Fruit fly (Drosophila melanogaster): ENCODE measurements around the gene TfIIA-L.

Gene TfIIA-L

DNA sequence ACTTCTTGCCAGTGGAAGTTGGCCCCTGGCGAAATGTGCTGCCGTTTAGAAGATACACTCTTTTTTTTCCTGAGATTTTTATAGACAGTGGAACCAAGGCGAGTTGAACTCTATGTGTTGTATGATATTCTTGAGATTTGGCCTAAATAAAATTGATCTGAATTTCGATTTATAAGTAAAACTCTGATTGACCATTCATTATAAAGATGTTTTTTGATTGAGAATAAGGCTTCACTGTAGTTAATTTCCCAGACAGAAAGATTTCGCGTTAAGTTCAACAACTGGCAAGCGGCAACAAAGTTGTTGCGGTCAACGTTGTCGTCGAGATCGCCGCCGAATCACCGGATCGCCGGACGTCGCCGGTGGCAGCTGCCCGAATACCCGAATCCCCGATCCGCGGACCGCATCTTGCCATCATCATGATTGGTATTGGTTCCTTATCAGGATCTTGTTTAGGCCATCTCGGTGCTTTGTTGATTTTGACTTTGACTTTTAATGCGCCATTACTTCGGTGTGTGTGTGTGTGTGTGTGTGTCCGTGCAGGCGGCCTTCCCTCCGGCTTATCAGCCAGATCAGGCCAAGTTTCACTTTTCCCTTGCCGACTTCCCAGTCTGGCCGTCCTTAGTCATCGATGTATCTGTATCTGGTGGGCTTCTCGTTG is 28.8 kb upstream of the TfIIA-L start:
- TF ChIP-seq CG8478 (optimal IDR thresholded peaks at IDR 0.05) = no peak

DNA sequence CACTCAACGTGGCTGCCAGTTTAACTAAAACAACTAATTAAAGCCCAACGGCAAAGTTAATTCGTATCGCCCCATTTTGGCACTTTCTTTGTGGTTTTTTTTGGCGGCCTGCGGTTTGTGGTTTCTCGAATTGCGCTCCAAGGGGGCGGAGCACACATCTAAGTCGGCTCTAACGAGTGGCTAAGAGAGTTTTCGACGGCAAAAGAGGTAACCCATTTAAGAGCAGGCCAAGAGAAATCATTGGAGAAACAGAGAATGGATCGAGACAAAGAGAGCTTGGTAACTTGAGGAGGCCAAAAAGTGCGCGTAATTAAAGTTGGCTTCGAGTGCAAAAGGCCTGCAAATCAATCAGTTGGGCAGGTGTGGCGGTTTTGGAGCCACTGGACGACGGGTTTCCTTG is 27.9 kb upstream of the TfIIA-L start:
- TF ChIP-seq CG8478 (optimal IDR thresholded peaks at IDR 0.05) = no peak
- no peak for TF ChIP-seq CTCF (optimal IDR thresholded peaks at IDR 0.05)

DNA sequence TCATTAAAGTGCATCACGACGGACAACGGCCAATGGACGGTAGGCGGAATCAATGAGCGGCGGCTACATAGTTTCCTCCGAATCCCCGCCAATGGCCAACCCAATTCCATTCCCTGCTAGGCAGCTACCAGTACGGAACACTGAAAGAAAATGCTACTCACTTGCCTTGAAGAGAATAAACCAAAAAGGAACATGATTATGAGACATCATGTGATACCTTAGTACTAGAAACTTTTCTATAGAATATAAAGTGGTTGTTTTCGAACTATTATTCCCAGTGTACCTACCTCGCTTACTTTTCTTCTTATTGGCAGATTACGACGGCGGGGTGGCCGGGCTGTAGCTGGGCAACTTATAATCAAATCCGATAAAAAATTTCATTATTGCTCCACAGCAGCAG is 26.2 kb upstream of the TfIIA-L start:
- TF ChIP-seq CG8478 (optimal IDR thresholded peaks at IDR 0.05) (no peak), CTCF (optimal IDR thresholded peaks at IDR 0.05) (no peak)

- no peak for TF ChIP-seq CTCF (optimal IDR thresholded peaks at IDR 0.05)
- TF ChIP-seq CG8478 (optimal IDR thresholded peaks at IDR 0.05) = no peak
Measured at dm6 chr3R:27225490-27225889, 25.4 kb upstream of the TfIIA-L start.

DNA sequence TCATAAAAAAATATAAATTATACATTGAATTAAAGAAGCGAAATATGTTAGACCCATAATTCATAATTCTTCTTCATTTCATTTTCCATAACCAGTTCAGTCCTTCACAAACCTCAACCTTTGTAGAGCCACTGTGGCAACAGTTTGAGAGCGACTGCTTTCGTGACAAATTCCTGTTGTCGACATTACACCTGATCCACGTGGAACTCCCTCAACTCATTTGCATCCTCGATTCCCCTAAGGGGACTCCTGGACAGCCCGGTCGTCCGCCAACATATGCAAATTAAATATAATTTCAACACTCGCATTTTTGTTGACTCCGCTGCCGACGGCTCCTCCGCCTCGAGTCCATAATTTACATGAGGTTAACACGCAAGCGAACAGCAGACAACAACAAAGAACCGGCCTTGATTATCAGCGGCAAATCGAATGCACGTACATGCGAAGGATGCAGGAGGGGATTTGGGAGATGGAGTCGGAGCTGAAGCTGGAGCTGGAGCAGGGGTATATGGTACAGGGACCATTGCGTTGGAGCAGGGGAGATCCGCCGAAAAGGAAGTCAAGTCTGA is 24.7 kb upstream of the TfIIA-L start:
- no peak for TF ChIP-seq CTCF (optimal IDR thresholded peaks at IDR 0.05)
- no peak for TF ChIP-seq CG8478 (optimal IDR thresholded peaks at IDR 0.05)

DNA sequence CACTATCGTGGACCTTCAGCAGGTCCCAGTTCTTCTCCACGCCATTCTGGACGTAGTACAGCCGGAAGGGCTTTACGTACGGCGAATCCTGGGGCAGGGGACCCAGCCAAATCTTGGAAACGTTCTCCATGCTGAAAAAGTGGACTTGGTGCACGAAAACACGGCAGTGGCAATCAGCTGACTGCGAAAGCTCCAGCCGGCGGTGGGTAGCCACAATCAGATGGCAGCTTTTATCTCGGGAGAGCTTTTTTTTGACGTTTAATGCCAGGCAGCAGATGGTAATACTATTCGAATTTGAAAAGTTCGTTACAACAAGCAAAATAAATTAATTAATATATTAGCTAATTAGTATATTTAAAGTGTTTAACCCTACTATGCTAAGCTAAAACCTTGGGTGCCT is 22.6 kb upstream of the TfIIA-L start, which contains the start of gene CG42813:
Gene CG42813 (minus strand): TSS at position 220 of the 400 bp plus-strand sequence.
- TF ChIP-seq CG8478 (optimal IDR thresholded peaks at IDR 0.05) (no peak), CTCF (optimal IDR thresholded peaks at IDR 0.05) (no peak)

DNA sequence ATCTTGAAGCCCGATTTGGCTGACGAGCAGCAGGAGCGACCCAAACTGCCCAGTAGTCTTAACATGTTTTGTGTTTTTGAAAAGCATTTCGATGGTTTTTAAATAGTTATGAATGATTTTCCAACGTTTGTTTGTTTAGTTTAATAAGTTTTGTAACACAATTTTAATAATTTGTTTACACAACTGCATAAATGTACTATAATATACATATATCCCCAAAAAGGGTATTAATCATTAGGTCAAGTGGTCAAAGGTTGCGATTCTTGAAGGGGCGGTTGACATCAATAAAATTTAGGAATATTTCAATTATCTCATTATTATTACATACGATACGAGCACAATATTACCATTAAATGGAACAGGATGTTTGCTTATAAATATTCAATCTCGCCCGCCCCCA is 21.5 kb upstream of the TfIIA-L start, which contains the start of gene CG42814:
Gene CG42814 (minus strand): TSS at position 101 of the 400 bp plus-strand sequence.
- TF ChIP-seq CTCF (optimal IDR thresholded peaks at IDR 0.05) = no peak
- no peak for TF ChIP-seq CG8478 (optimal IDR thresholded peaks at IDR 0.05)

DNA sequence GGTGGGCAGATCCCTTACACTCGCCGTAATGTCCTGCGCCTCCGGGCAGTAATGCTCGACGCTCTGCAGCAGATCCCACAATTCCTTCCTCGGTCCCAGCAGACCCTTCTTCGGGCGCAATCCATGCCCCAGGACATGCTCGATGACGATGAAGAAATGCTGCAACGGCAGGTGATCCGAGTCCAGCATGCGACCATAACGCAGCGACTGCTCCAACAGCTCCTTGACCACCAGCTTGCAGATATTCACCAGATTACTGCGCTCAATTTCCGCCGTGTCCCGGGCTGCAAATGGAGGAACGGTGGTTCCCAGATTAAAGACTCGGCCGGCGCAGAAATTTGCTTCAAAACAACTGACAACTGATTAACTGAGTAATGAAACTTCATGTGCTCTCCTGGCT is 17.5 kb upstream of the TfIIA-L start, which contains the start of gene CG31068:
Gene CG31068 (plus strand): TSS at position 301 of the 400 bp plus-strand sequence.
- TF ChIP-seq CTCF (optimal IDR thresholded peaks at IDR 0.05) (no peak), CG8478 (optimal IDR thresholded peaks at IDR 0.05) (no peak)

DNA sequence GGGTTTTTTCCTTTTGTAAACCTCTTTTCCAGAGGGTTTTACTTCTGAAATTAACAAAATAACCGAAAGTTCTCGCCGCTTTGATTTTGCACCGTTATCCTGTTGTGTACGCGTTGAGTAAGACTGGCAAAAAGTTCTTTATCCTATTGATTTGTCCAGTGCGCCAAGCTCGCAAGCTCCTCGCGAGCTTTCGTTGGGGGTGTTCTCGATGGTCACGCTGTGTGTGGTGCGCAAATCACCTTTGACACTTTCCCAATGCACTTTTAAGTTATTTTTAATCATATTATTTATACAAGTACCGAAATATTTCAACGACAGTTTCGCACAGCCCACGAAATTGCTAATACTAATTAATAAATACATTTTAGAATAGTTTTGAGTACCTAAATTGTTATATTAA is 12.9 kb upstream of the TfIIA-L start:
- TF ChIP-seq CG8478 (optimal IDR thresholded peaks at IDR 0.05) = no peak
- no peak for TF ChIP-seq CTCF (optimal IDR thresholded peaks at IDR 0.05)

- TF ChIP-seq CG8478 (optimal IDR thresholded peaks at IDR 0.05) (no peak), CTCF (optimal IDR thresholded peaks at IDR 0.05) (peak; percentile 19 to 31)
Measured at dm6 chr3R:27238438-27239301, 12.2 kb upstream of the TfIIA-L start, which contains the start of the genes CG31064 and PolA2. CG31064 (minus strand) TSS chr3R:27239085. PolA2 (plus strand) TSS chr3R:27239163.

dm6 chr3R:27240967-27241366 is 9.9 kb upstream of the TfIIA-L start, which contains the start of gene CG17991:
CG17991 (plus strand) TSS chr3R:27241267.
- TF ChIP-seq CTCF (optimal IDR thresholded peaks at IDR 0.05) (no peak), CG8478 (optimal IDR thresholded peaks at IDR 0.05) (no peak)

DNA sequence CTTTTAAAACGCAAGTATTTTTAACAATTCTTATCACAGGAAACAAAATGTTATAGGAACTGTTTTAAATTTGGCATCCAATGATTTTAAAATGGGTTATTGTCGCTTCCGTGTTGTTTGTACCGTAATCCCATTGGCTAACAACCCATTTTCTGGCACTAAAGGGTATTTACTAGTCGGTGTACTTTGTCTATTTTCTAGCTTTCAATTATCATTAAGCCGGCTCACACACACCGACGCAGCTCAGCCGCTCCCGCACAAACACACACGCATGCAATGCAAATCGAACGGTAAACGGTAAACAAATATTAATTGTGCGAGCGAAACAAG is 6.5 kb upstream of the TfIIA-L start:
- TF ChIP-seq CG8478 (optimal IDR thresholded peaks at IDR 0.05) (no peak), CTCF (optimal IDR thresholded peaks at IDR 0.05) (no peak)

DNA sequence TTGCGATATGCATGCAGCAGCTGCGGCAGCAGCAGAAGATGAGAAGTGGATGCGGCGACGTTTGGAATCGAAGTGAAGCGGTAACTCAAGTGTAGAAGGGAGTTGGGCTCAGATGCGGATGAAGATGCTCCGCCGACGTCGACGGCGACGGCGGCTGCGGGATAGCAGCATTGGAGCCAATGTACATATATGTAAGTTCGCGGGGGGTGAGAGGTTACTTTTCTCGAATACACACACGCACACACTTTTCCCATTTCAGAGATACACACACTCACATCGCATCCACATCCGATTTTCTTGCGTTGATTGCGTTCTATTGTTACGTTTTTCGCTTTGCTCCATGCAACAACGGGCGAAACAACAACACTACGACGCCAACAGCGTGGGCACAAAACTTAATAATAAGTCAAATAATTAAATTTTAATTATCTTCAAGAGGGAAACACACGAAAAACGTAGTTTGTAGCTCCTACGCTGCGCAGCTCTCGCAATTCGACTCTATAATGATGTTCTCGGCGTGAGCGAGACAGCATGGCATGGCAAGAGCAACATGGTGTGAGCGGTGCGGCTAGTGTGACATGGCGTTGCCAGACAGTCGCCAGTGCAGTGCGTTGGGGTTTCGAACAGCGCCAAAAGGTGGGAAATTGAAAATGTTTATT is 6.0 kb upstream of the TfIIA-L start, which contains the start of gene CG18766:
Gene CG18766 (minus strand): TSS at position 508 of the 659 bp plus-strand sequence.
- TF ChIP-seq CG8478 (optimal IDR thresholded peaks at IDR 0.05) (peak; percentile 11), CTCF (optimal IDR thresholded peaks at IDR 0.05) (peak; percentile 53 to 65)

dm6 chr3R:27245401-27245757 is 5.5 kb upstream of the TfIIA-L start:
- TF ChIP-seq CG8478 (optimal IDR thresholded peaks at IDR 0.05) (no peak), CTCF (optimal IDR thresholded peaks at IDR 0.05) (no peak)

DNA sequence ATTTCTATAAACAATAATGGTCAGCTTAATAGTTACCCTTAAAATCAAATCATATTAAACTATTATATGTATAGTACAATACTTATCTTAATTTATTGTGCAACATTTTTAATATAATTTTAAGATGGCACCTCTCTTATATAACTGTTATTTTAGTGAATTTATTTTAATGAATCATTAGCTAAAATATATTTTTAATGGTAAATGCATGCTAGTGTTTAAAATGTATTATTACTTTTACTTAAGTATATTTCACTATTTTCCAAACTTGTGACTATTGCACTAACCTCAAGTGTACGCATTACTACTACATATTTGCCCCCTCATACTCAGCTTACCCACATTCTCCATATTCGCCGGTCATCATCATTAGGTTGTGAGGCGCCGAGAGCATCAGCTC is 4.6 kb upstream of the TfIIA-L start:
- TF ChIP-seq CG8478 (optimal IDR thresholded peaks at IDR 0.05) = no peak
